Worm (Caenorhabditis elegans) whole organism, L3 larva: Measurements from ENCODE around the gene K07C11.7.

Experiments used
- ceh-28 ChIP-seq: fragments of 150-350 bp; optimal IDR thresholded peaks from 2 replicates; lab custom pipeline; 2014; ENCODE audit warnings: missing biosample characterization, missing genetic modification reagents, missing genetic modification characterization
- ceh-82 ChIP-seq: fragments of 150-350 bp; optimal IDR thresholded peaks from 2 replicates; lab custom pipeline; 2014; ENCODE audit warnings: missing biosample characterization, missing genetic modification characterization
- ceh-9 ChIP-seq: sonication (generic microtip); optimal IDR thresholded peaks from 2 replicates; lab custom pipeline; 2018; ENCODE audit warnings: missing biosample characterization, missing genetic modification characterization
- daf-12 ChIP-seq: fragments of 150-350 bp; optimal IDR thresholded peaks from 2 replicates; lab custom pipeline; 2014; ENCODE audit warnings: missing biosample characterization, missing genetic modification reagents, missing genetic modification characterization
- elt-1 ChIP-seq: fragments of 150-350 bp; optimal IDR thresholded peaks from 2 replicates; lab custom pipeline; 2014; ENCODE audit warnings: missing biosample characterization, missing genetic modification characterization
- elt-2 ChIP-seq: sonication (generic microtip); optimal IDR thresholded peaks from 2 replicates; lab custom pipeline; 2016; ENCODE audit warnings: missing genetic modification reagents, mild to moderate bottlenecking, missing genetic modification characterization, missing compliant biosample characterization
- eor-1 ChIP-seq, 2 experiments: fragments of 150-350 bp; optimal IDR thresholded peaks; 2 replicates each; lab custom pipeline; 2014 to 2018; ENCODE audit warnings: missing biosample characterization in 2 of 2, missing genetic modification characterization in 2 of 2
- fkh-2 ChIP-seq: fragments of 150-350 bp; optimal IDR thresholded peaks from 2 replicates; lab custom pipeline; 2014; ENCODE audit warnings: missing biosample characterization, missing genetic modification reagents, missing genetic modification characterization
- jun-1 ChIP-seq: fragments of 150-350 bp; optimal IDR thresholded peaks from 2 replicates; lab custom pipeline; 2014; ENCODE audit warnings: missing biosample characterization, missing genetic modification reagents, missing genetic modification characterization
- lin-15B ChIP-seq: fragments of 150-350 bp; optimal IDR thresholded peaks from 2 replicates; lab custom pipeline; 2014; ENCODE audit warnings: missing biosample characterization, missing genetic modification characterization
- nhr-11 ChIP-seq: fragments of 150-350 bp; optimal IDR thresholded peaks from 2 replicates; lab custom pipeline; 2014; ENCODE audit warnings: missing biosample characterization, missing genetic modification characterization
- nhr-23 ChIP-seq: fragments of 150-350 bp; optimal IDR thresholded peaks from 2 replicates; lab custom pipeline; 2014; ENCODE audit warnings: missing biosample characterization, missing genetic modification reagents, missing genetic modification characterization
- nhr-28 ChIP-seq: fragments of 150-350 bp; optimal IDR thresholded peaks from 2 replicates; lab custom pipeline; 2014; ENCODE audit warnings: missing biosample characterization, missing genetic modification characterization
- nhr-43 ChIP-seq: sonication (generic microtip); optimal IDR thresholded peaks from 2 replicates; lab custom pipeline; 2016; ENCODE audit warnings: mild to moderate bottlenecking, missing genetic modification characterization, missing compliant biosample characterization; ENCODE audit not compliant: poor library complexity, severe bottlenecking
- nhr-67 ChIP-seq: fragments of 150-350 bp; optimal IDR thresholded peaks from 2 replicates; lab custom pipeline; 2014; ENCODE audit warnings: missing biosample characterization, missing genetic modification characterization
- pha-4 ChIP-seq: fragments of 150-350 bp; optimal IDR thresholded peaks from 2 replicates; lab custom pipeline; 2014; ENCODE audit warnings: missing biosample characterization, missing genetic modification reagents, missing genetic modification characterization
- pqm-1 ChIP-seq: fragments of 150-350 bp; optimal IDR thresholded peaks from 2 replicates; lab custom pipeline; 2017; ENCODE audit warnings: missing biosample characterization, missing genetic modification characterization, inconsistent platforms
- skn-1 ChIP-seq: fragments of 150-350 bp; optimal IDR thresholded peaks from 2 replicates; lab custom pipeline; 2014; ENCODE audit warnings: missing biosample characterization, missing genetic modification characterization
- ztf-11 ChIP-seq: fragments of 150-350 bp; optimal IDR thresholded peaks from 2 replicates; lab custom pipeline; 2014; ENCODE audit warnings: missing biosample characterization, missing genetic modification characterization

K07C11.7 gene

ce11 chrV:8168219-8168962 is 45.4 kb downstream of the K07C11.7 start, which contains the start of gene F20D6.8:
Gene F20D6.8, minus strand, starts transcription at chrV:8168269.
- TF ChIP-seq nhr-23 (tag; lab: Kevin White, UChicago) (no peak), jun-1 (tag; lab: Kevin White, UChicago) (no peak), nhr-11 (no peak), ceh-9 (tag; lab: Kevin White, UChicago) (no peak), ceh-28 (tag; lab: Kevin White, UChicago) (no peak), pqm-1 (tag; lab: Kevin White, UChicago) (no peak), nhr-43 (tag; lab: Kevin White, UChicago) (no peak), nhr-28 (no peak), ztf-11 (tag; lab: Kevin White, UChicago) (no peak), daf-12 (no peak), nhr-67 (tag; lab: Kevin White, UChicago) (no peak), skn-1 (no peak), ceh-82 (no peak)

- TF ChIP-seq pha-4 (tag; lab: Kevin White, UChicago) (peak; percentile 7), ceh-28 (tag; lab: Kevin White, UChicago) (no peak)
Observed at ce11 chrV:8163199-8163598, 50.6 kb downstream of the K07C11.7 start.

- peak; percentile 83 for TF ChIP-seq pqm-1 (tag; lab: Kevin White, UChicago)
- no peak for TF ChIP-seq elt-1 (tag; lab: Kevin White, UChicago)
- peak; percentile 61 for TF ChIP-seq elt-2
- TF ChIP-seq, all 47 proteins: peak for 2
Observed at ce11 chrV:8161699-8162098, 52.1 kb downstream of the K07C11.7 start, which contains the start of gene F20D6.5. Gene F20D6.5, plus strand, starts transcription at chrV:8161957.

ce11 chrV:8159629-8160028 is 54.1 kb downstream of the K07C11.7 start, which contains the start of gene F20D6.6:
Gene F20D6.6, plus strand, starts transcription at chrV:8159929.
- TF ChIP-seq lin-15B (tag; lab: Kevin White, UChicago) (no peak), fkh-2 (tag; lab: Kevin White, UChicago) (no peak), eor-1 (tag; optimal IDR thresholded peaks at IDR 0.05; lab: Kevin White, UChicago) (no peak), ceh-9 (tag; lab: Kevin White, UChicago) (no peak)
